Fruit fly (Drosophila melanogaster): ENCODE measurements around the gene CG32376.

CG32376 gene

dm6 chr3L:7560580-7560979, 18.3 kb upstream of the CG32376 start:
- peak; percentile 74 for TF ChIP-seq CTCF (GFP tag; optimal IDR thresholded peaks at IDR 0.05)
- TF ChIP-seq CG7786 (GFP tag; optimal IDR thresholded peaks at IDR 0.05) = no peak

- TF ChIP-seq ro (GFP tag; IDR thresholded peaks at IDR 0.05) (no peak), CoRest (tag; optimal IDR thresholded peaks at IDR 0.05) (no peak)
Observed at dm6 chr3L:7559937-7560336, 17.7 kb upstream of the CG32376 start, which contains the start of gene CG14837. TSS of gene CG14837 (minus strand) at chr3L:7560037.

dm6 chr3L:7553062-7553461, 10.8 kb upstream of the CG32376 start:
- TF ChIP-seq psq (GFP tag; optimal IDR thresholded peaks at IDR 0.05) (no peak), zfh2 (GFP tag; optimal IDR thresholded peaks at IDR 0.05) (no peak), Pdp1 (GFP tag; optimal IDR thresholded peaks at IDR 0.05) (peak in 1 of 2 experiments; percentile 23), crp (GFP tag; optimal IDR thresholded peaks at IDR 0.05) (no peak), Blimp-1 (GFP tag; optimal IDR thresholded peaks at IDR 0.05) (peak; percentile 53), CG17361 (GFP tag; IDR thresholded peaks at IDR 0.05) (no peak), oc (tag; optimal IDR thresholded peaks at IDR 0.05) (peak; percentile 76), CG33557 (GFP tag; optimal IDR thresholded peaks at IDR 0.05) (no peak)

- TF ChIP-seq sna (GFP tag; IDR thresholded peaks at IDR 0.05; ENCODE audit: partially characterized antibody) = no peak
- TF ChIP-seq sens (GFP tag) = peak; percentile 67
Observed at dm6 chr3L:7552446-7552845, 10.2 kb upstream of the CG32376 start.

- TF ChIP-seq CG5953 (GFP tag; IDR thresholded peaks at IDR 0.05) (no peak), Drgx (GFP tag; IDR thresholded peaks at IDR 0.05) (peak; percentile 47), Blimp-1 (GFP tag; optimal IDR thresholded peaks at IDR 0.05) (peak; percentile 30), sens (GFP tag) (peak; percentile 46)
Observed at dm6 chr3L:7550225-7550624, 8.0 kb upstream of the CG32376 start.

- TF ChIP-seq gsb (GFP tag; IDR thresholded peaks at IDR 0.05) (no peak), run (tag; optimal IDR thresholded peaks at IDR 0.05) (no peak), kah (GFP tag; optimal IDR thresholded peaks at IDR 0.05) (no peak), Fer3 (tag; optimal IDR thresholded peaks at IDR 0.05) (no peak), CG8944 (GFP tag; optimal IDR thresholded peaks at IDR 0.05) (no peak), CG14965 (GFP tag; optimal IDR thresholded peaks at IDR 0.05; ENCODE audit: borderline replicate concordance) (no peak), CoRest (tag; optimal IDR thresholded peaks at IDR 0.05) (no peak)
Observed at dm6 chr3L:7545562-7545961, 3.3 kb upstream of the CG32376 start.

- TF ChIP-seq knrl (GFP tag; IDR thresholded peaks at IDR 0.05; ENCODE audit: partially characterized antibody) (no peak), Blimp-1 (GFP tag; optimal IDR thresholded peaks at IDR 0.05) (peak; percentile 70), CG31224 (GFP tag; IDR thresholded peaks at IDR 0.05) (no peak), sens (GFP tag) (peak; percentile 17), H2.0 (GFP tag; IDR thresholded peaks at IDR 0.05) (no peak)
Observed at dm6 chr3L:7544639-7545183, 2.5 kb upstream of the CG32376 start.

dm6 chr3L:7541068-7541467, 1.2 kb downstream of the CG32376 start, which contains the start of gene CG32374:
TSS of gene CG32374 (minus strand) at chr3L:7541168.
- TF ChIP-seq gce (GFP tag; IDR thresholded peaks at IDR 0.05) = no peak
- TF ChIP-seq ssp (GFP tag; IDR thresholded peaks at IDR 0.05) = no peak
- no peak for TF ChIP-seq gfzf (GFP tag; optimal IDR thresholded peaks at IDR 0.05)
- TF ChIP-seq ab (GFP tag; optimal IDR thresholded peaks at IDR 0.05) = no peak
- TF ChIP-seq chinmo (GFP tag; IDR thresholded peaks at IDR 0.05; ENCODE audit: partially characterized antibody) = no peak
- no peak for TF ChIP-seq mld (GFP tag; IDR thresholded peaks at IDR 0.05; ENCODE audit: partially characterized antibody)
- TF ChIP-seq lmd (GFP tag; IDR thresholded peaks at IDR 0.05) = no peak
- TF ChIP-seq CG8089 (GFP tag; optimal IDR thresholded peaks at IDR 0.05) = no peak
- TF ChIP-seq CG31388 (GFP tag; optimal IDR thresholded peaks at IDR 0.05) = no peak
